Fruit fly (Drosophila melanogaster) whole organism, embryonic: ENCODE data around the gene CheB38b.

ENCODE experiments used
- Atf-2 ChIP-seq: fragments of 200-800 bp; sonication (Bioruptor generic); optimal IDR thresholded peaks from 2 replicates; lab custom pipeline; 2016; ENCODE audit warnings: missing biosample characterization, missing genetic modification characterization
- B-H2 ChIP-seq: fragments of 200-800 bp; sonication (Bioruptor generic); optimal IDR thresholded peaks from 2 replicates; lab custom pipeline; 2018; ENCODE audit warnings: missing biosample characterization, mild to moderate bottlenecking, missing genetic modification characterization
- CG10979 ChIP-seq: fragments of 200-800 bp; sonication (Bioruptor generic); optimal IDR thresholded peaks from 2 replicates; lab custom pipeline; 2018; ENCODE audit warnings: missing biosample characterization, mild to moderate bottlenecking, missing genetic modification characterization, moderate library complexity
- CG13123 ChIP-seq: fragments of 200-800 bp; sonication (Bioruptor generic); optimal IDR thresholded peaks from 2 replicates; lab custom pipeline; 2016; ENCODE audit warnings: missing biosample characterization, missing genetic modification characterization
- CG13296 ChIP-seq: fragments of 200-800 bp; sonication (Bioruptor generic); optimal IDR thresholded peaks from 3 replicates; lab custom pipeline; 2018; ENCODE audit warnings: missing biosample characterization, mild to moderate bottlenecking, missing genetic modification characterization
- CG14860 ChIP-seq: fragments of 200-800 bp; sonication (Bioruptor generic); IDR thresholded peaks from 3 replicates; pipeline ENCODE4 v1.3.6; 2022; ENCODE audit warnings: missing biosample characterization, missing genetic modification characterization; ENCODE audit not compliant: partially characterized antibody
- CG14965 ChIP-seq: fragments of 200-800 bp; sonication (Bioruptor generic); optimal IDR thresholded peaks from 2 replicates; lab custom pipeline; 2016; ENCODE audit warnings: missing biosample characterization, missing genetic modification characterization, borderline replicate concordance
- CG1529 ChIP-seq: fragments of 200-800 bp; sonication (Bioruptor generic); optimal IDR thresholded peaks from 3 replicates; lab custom pipeline; 2018; ENCODE audit warnings: missing biosample characterization, missing genetic modification characterization
- CG15479 ChIP-seq: fragments of 200-800 bp; sonication (Bioruptor generic); optimal IDR thresholded peaks from 3 replicates; lab custom pipeline; 2019; ENCODE audit warnings: missing biosample characterization, mild to moderate bottlenecking, missing genetic modification characterization, moderate library complexity
- CG15696 ChIP-seq: fragments of 200-800 bp; sonication (Bioruptor generic); optimal IDR thresholded peaks from 2 replicates; lab custom pipeline; 2019; ENCODE audit warnings: missing biosample characterization, mild to moderate bottlenecking, missing genetic modification characterization, moderate library complexity
- CG17359 ChIP-seq: fragments of 200-800 bp; sonication (Bioruptor generic); optimal IDR thresholded peaks from 3 replicates; lab custom pipeline; 2018; ENCODE audit warnings: missing biosample characterization, mild to moderate bottlenecking, missing genetic modification characterization, moderate library complexity
- CG17385 ChIP-seq: fragments of 200-800 bp; sonication (Bioruptor generic); optimal IDR thresholded peaks from 3 replicates; lab custom pipeline; 2018; ENCODE audit warnings: missing biosample characterization, mild to moderate bottlenecking, missing genetic modification characterization
- CG17802 ChIP-seq: fragments of 200-800 bp; sonication (Bioruptor generic); optimal IDR thresholded peaks from 2 replicates; lab custom pipeline; 2018; ENCODE audit warnings: missing biosample characterization, mild to moderate bottlenecking, missing genetic modification characterization, moderate library complexity
- CG17829 ChIP-seq: fragments of 200-800 bp; optimal IDR thresholded peaks from 2 replicates; lab custom pipeline; 2019; ENCODE audit warnings: missing biosample characterization, mild to moderate bottlenecking, missing genetic modification characterization, moderate library complexity
- CG17912 ChIP-seq: fragments of 200-800 bp; sonication (Bioruptor generic); optimal IDR thresholded peaks from 2 replicates; lab custom pipeline; 2018; ENCODE audit warnings: missing biosample characterization, mild to moderate bottlenecking, missing genetic modification characterization
- CG30431 ChIP-seq: fragments of 200-800 bp; sonication (Bioruptor generic); optimal IDR thresholded peaks from 2 replicates; lab custom pipeline; 2017; ENCODE audit warnings: missing biosample characterization, missing genetic modification characterization
- CG31441 ChIP-seq: fragments of 200-800 bp; sonication (Bioruptor generic); IDR thresholded peaks from 2 replicates; pipeline ENCODE4 v1.3.6; 2022; ENCODE audit warnings: missing biosample characterization, missing genetic modification characterization
- CG32532 ChIP-seq: fragments of 200-800 bp; sonication (Bioruptor generic); IDR thresholded peaks from 2 replicates; pipeline ENCODE4 v1.3.6; 2022; ENCODE audit warnings: missing biosample characterization, missing genetic modification characterization
- CG4328 ChIP-seq: fragments of 200-800 bp; sonication (Bioruptor generic); optimal IDR thresholded peaks from 3 replicates; lab custom pipeline; 2017; ENCODE audit warnings: missing biosample characterization, missing genetic modification reagents, missing genetic modification characterization
- CG4730 ChIP-seq: fragments of 200-800 bp; sonication (Bioruptor generic); IDR thresholded peaks from 2 replicates; pipeline ENCODE4 v1.3.6; 2022; ENCODE audit warnings: missing biosample characterization, missing genetic modification characterization
- CG5245 ChIP-seq: fragments of 200-800 bp; sonication (Bioruptor generic); optimal IDR thresholded peaks from 3 replicates; lab custom pipeline; 2016; ENCODE audit warnings: missing biosample characterization, missing genetic modification characterization
- CG7372 ChIP-seq: fragments of 200-800 bp; sonication (Bioruptor generic); IDR thresholded peaks from 2 replicates; pipeline ENCODE4 v1.3.6; 2022; ENCODE audit warnings: missing biosample characterization, missing genetic modification characterization
- CG7839 ChIP-seq: fragments of 200-800 bp; sonication (Bioruptor generic); optimal IDR thresholded peaks from 3 replicates; lab custom pipeline; 2018; ENCODE audit warnings: missing biosample characterization, mild to moderate bottlenecking, missing genetic modification characterization, moderate library complexity
- CG7928 ChIP-seq: fragments of 200-800 bp; sonication (Bioruptor generic); optimal IDR thresholded peaks from 2 replicates; lab custom pipeline; 2017; ENCODE audit warnings: missing biosample characterization, mild to moderate bottlenecking, missing genetic modification characterization
- CG8765 ChIP-seq: fragments of 200-800 bp; sonication (Bioruptor generic); IDR thresholded peaks from 2 replicates; pipeline ENCODE4 v1.3.6; 2022; ENCODE audit warnings: missing biosample characterization, missing genetic modification characterization
- CG9727 ChIP-seq: fragments of 200-800 bp; sonication (Bioruptor generic); optimal IDR thresholded peaks from 3 replicates; lab custom pipeline; 2017; ENCODE audit warnings: missing biosample characterization, mild to moderate bottlenecking, missing genetic modification characterization
- CG9932 ChIP-seq: fragments of 200-800 bp; sonication (Bioruptor generic); IDR thresholded peaks from 2 replicates; pipeline ENCODE4 v1.3.6; 2022; ENCODE audit warnings: missing biosample characterization, missing genetic modification characterization
- Camta ChIP-seq: fragments of 200-800 bp; sonication (Bioruptor generic); optimal IDR thresholded peaks from 2 replicates; lab custom pipeline; 2016; ENCODE audit warnings: missing biosample characterization, missing genetic modification characterization
- Dip2 ChIP-seq: fragments of 200-800 bp; sonication (Bioruptor generic); IDR thresholded peaks from 2 replicates; pipeline ENCODE4 v1.3.6; 2022; ENCODE audit warnings: missing biosample characterization, missing genetic modification characterization
- Fer3 ChIP-seq: fragments of 200-800 bp; sonication (Bioruptor generic); optimal IDR thresholded peaks from 2 replicates; lab custom pipeline; 2018; ENCODE audit warnings: missing biosample characterization, mild to moderate bottlenecking, missing genetic modification characterization, moderate library complexity
- Gug ChIP-seq: fragments of 200-800 bp; sonication (Bioruptor generic); IDR thresholded peaks from 4 replicates; pipeline ENCODE4 v1.3.6; 2022; ENCODE audit warnings: missing biosample characterization, missing genetic modification characterization
- HLH3B ChIP-seq: fragments of 200-800 bp; sonication (Bioruptor generic); IDR thresholded peaks from 2 replicates; pipeline ENCODE4 v1.3.6; 2022; ENCODE audit warnings: missing biosample characterization, missing genetic modification characterization
- HLHmδ ChIP-seq: fragments of 200-800 bp; sonication (Bioruptor generic); optimal IDR thresholded peaks from 2 replicates; lab custom pipeline; 2018; ENCODE audit warnings: missing biosample characterization, mild to moderate bottlenecking, missing genetic modification characterization, moderate library complexity
- Hmx ChIP-seq: fragments of 200-800 bp; sonication (Bioruptor generic); optimal IDR thresholded peaks from 2 replicates; lab custom pipeline; 2016; ENCODE audit warnings: missing biosample characterization, missing genetic modification characterization
- Hr78 ChIP-seq, 2 experiments: fragments of 200-800 bp in 1 of 2; fragments of >200 bp in 1 of 2; sonication (Bioruptor generic) in 1 of 2; optimal IDR thresholded peaks; 2 replicates each; lab custom pipeline; 2017 to 2019; ENCODE audit warnings: missing biosample characterization in 2 of 2, missing genetic modification characterization in 2 of 2, mild to moderate bottlenecking in 1 of 2, moderate library complexity in 1 of 2
- Jarid2 ChIP-seq: fragments of 200-800 bp; sonication (Bioruptor generic); optimal IDR thresholded peaks from 3 replicates; lab custom pipeline; 2017; ENCODE audit warnings: mild to moderate bottlenecking, missing biosample characterization, missing genetic modification reagents, missing genetic modification characterization
- NC2α ChIP-seq: fragments of 200-800 bp; sonication (Bioruptor generic); optimal IDR thresholded peaks from 2 replicates; lab custom pipeline; 2016; ENCODE audit warnings: missing biosample characterization, missing genetic modification characterization
- Optix ChIP-seq: fragments of 200-800 bp; sonication (Bioruptor generic); IDR thresholded peaks from 3 replicates; pipeline ENCODE4 v1.3.6; 2022; ENCODE audit warnings: missing biosample characterization, missing genetic modification characterization
- Spps ChIP-seq: fragments of 200-800 bp; sonication (Bioruptor generic); optimal IDR thresholded peaks from 2 replicates; lab custom pipeline; 2018; ENCODE audit warnings: missing biosample characterization, mild to moderate bottlenecking, missing genetic modification characterization
- da ChIP-seq: fragments of 200-800 bp; sonication (Bioruptor generic); optimal IDR thresholded peaks from 2 replicates; lab custom pipeline; 2016; ENCODE audit warnings: missing biosample characterization, missing genetic modification characterization
- dan ChIP-seq: fragments of 200-800 bp; sonication (Bioruptor generic); IDR thresholded peaks from 2 replicates; pipeline ENCODE4 v1.3.6; 2022; ENCODE audit warnings: missing biosample characterization, missing genetic modification characterization
- dm ChIP-seq: fragments of 200-800 bp; sonication (Bioruptor generic); optimal IDR thresholded peaks from 3 replicates; lab custom pipeline; 2016; ENCODE audit warnings: missing biosample characterization, missing genetic modification characterization
- hth ChIP-seq: fragments of >200 bp; optimal IDR thresholded peaks from 2 replicates; lab custom pipeline; 2017; ENCODE audit warnings: inconsistent platforms
- ind ChIP-seq: fragments of 200-800 bp; sonication (Bioruptor generic); optimal IDR thresholded peaks from 3 replicates; lab custom pipeline; 2016; ENCODE audit warnings: missing biosample characterization, missing genetic modification characterization
- lov ChIP-seq, 2 experiments: fragments of 200-800 bp in 1 of 2; fragments of >200 bp in 1 of 2; sonication (Bioruptor generic) in 1 of 2; IDR thresholded peaks in 1 of 2; optimal IDR thresholded peaks in 1 of 2; 2 replicates in 1 of 2; 3 replicates in 1 of 2; pipeline versions ENCODE4 v1.3.6 to Lab custom; 2017 to 2022; ENCODE audit warnings: missing biosample characterization in 1 of 2, missing genetic modification characterization in 1 of 2
- prd ChIP-seq, 3 experiments: fragments of >200 bp in 2 of 3; fragments of 200-800 bp in 1 of 3; sonication (Bioruptor generic) in 1 of 3; optimal IDR thresholded peaks in 2 of 3; IDR thresholded peaks in 1 of 3; 2 replicates in 2 of 3; 3 replicates in 1 of 3; pipeline versions ENCODE4 v1.3.6 to Lab custom; 2017 to 2022; ENCODE audit warnings: missing biosample characterization in 1 of 3, missing genetic modification characterization in 1 of 3
- repo ChIP-seq: fragments of 200-800 bp; sonication (Bioruptor generic); optimal IDR thresholded peaks from 2 replicates; lab custom pipeline; 2016; ENCODE audit warnings: missing biosample characterization, missing genetic modification characterization
- seq ChIP-seq: fragments of 200-800 bp; sonication (Bioruptor generic); IDR thresholded peaks from 2 replicates; pipeline ENCODE4 v1.3.6; 2022; ENCODE audit warnings: missing biosample characterization, missing genetic modification characterization
- sqz ChIP-seq: fragments of 200-800 bp; sonication (Bioruptor generic); optimal IDR thresholded peaks from 3 replicates; lab custom pipeline; 2018; ENCODE audit warnings: missing biosample characterization, mild to moderate bottlenecking, missing genetic modification characterization
- zfh1 ChIP-seq: fragments of 200-800 bp; sonication (Bioruptor generic); IDR thresholded peaks from 3 replicates; pipeline ENCODE4 v1.3.6; 2022; ENCODE audit warnings: missing biosample characterization, missing genetic modification characterization

CheB38b gene

dm6 chr2L:20840462-20841038, 23.5 kb upstream of the CheB38b start, which contains the start of gene CG31676 (continued):
- TF ChIP-seq lov (optimal IDR thresholded peaks at IDR 0.05; lab: Kevin White, UChicago), result no peak
- TF ChIP-seq lov (GFP tag; IDR thresholded peaks at IDR 0.05; lab: Robert Waterston, UW), result no peak
- no peak for TF ChIP-seq Dip2 (GFP tag; lab: Robert Waterston, UW)
- 0 out of 2 replicates have a peak, but pooled peaks have one; percentile 6 for TF ChIP-seq CG31441 (GFP tag; lab: Robert Waterston, UW)
- TF ChIP-seq Fer3, result no peak
- peak; percentile 81; the same call in 1 of the 2 replicates for TF ChIP-seq CG32532 (GFP tag; lab: Robert Waterston, UW)
- TF ChIP-seq Atf-2 (GFP tag; lab: Kevin White, UChicago), result no peak
- TF ChIP-seq CG8765 (GFP tag; lab: Robert Waterston, UW), result no peak
- no peak for TF ChIP-seq CG5245 (GFP tag; lab: Kevin White, UChicago)
- TF ChIP-seq seq (GFP tag; lab: Robert Waterston, UW), result no peak
- no peak for TF ChIP-seq CG17829 (tag; lab: Kevin White, UChicago)
- no peak for TF ChIP-seq hth (lab: Kevin White, UChicago)
- TF ChIP-seq CG17359 (tag; lab: Kevin White, UChicago), result no peak
- TF ChIP-seq zfh1 (GFP tag; lab: Robert Waterston, UW), result no peak
- TF ChIP-seq prd (optimal IDR thresholded peaks at IDR 0.05; lab: Kevin White, UChicago), result no peak
- no peak for TF ChIP-seq prd (GFP tag; IDR thresholded peaks at IDR 0.05; lab: Robert Waterston, UW)
- no peak for TF ChIP-seq CG10979 (tag; lab: Kevin White, UChicago)
- no peak for TF ChIP-seq CG14965
- TF ChIP-seq CG13123 (GFP tag; lab: Kevin White, UChicago), result no peak
- no peak for TF ChIP-seq dan (GFP tag; lab: Robert Waterston, UW)
- TF ChIP-seq CG4730 (GFP tag; lab: Robert Waterston, UW), result no peak
- no peak for TF ChIP-seq CG30431 (GFP tag; lab: Kevin White, UChicago)
- no peak for TF ChIP-seq Spps
- TF ChIP-seq da (GFP tag; lab: Kevin White, UChicago), result no peak
- no peak for TF ChIP-seq Hr78 (GFP tag; optimal IDR thresholded peaks at IDR 0.05; lab: Kevin White, UChicago)
- no peak for TF ChIP-seq CG14860
- TF ChIP-seq CG1529 (GFP tag; lab: Kevin White, UChicago), result no peak
- no peak for TF ChIP-seq sqz (GFP tag; lab: Kevin White, UChicago)
- peak; percentile 1 for TF ChIP-seq HLHmδ
- no peak for TF ChIP-seq CG17802
- TF ChIP-seq Optix (GFP tag; lab: Robert Waterston, UW), result no peak
- TF ChIP-seq CG7928 (GFP tag; lab: Kevin White, UChicago), result no peak
- TF ChIP-seq dm (GFP tag; lab: Kevin White, UChicago), result no peak
- TF ChIP-seq Jarid2 (GFP tag; lab: Kevin White, UChicago), result no peak
- TF ChIP-seq repo, result no peak
- peak; percentile 12 for TF ChIP-seq CG17385
- no peak for TF ChIP-seq CG15479
- TF ChIP-seq CG13296 (GFP tag; lab: Kevin White, UChicago), result peak; percentile 48
- no peak for TF ChIP-seq ind (GFP tag; lab: Kevin White, UChicago)
- TF ChIP-seq HLH3B (GFP tag; lab: Robert Waterston, UW), result no peak
- peak; percentile 73 for TF ChIP-seq B-H2 (GFP tag; lab: Kevin White, UChicago)
- no peak for TF ChIP-seq CG9727 (GFP tag; lab: Kevin White, UChicago)
- TF ChIP-seq NC2α (GFP tag; lab: Kevin White, UChicago), result no peak
- TF ChIP-seq CG4328 (GFP tag; lab: Kevin White, UChicago), result peak; percentile 16
- TF ChIP-seq Gug (GFP tag; lab: Robert Waterston, UW), result no peak
- no peak for TF ChIP-seq CG15696 (tag; lab: Kevin White, UChicago)
- TF ChIP-seq CG17912 (GFP tag; lab: Kevin White, UChicago), result no peak
- TF ChIP-seq CG7372 (GFP tag; lab: Robert Waterston, UW), result no peak
- TF ChIP-seq CG7839 (tag; lab: Kevin White, UChicago), result no peak
- no peak for TF ChIP-seq Camta (GFP tag; lab: Kevin White, UChicago)
- TF ChIP-seq CG9932 (GFP tag; lab: Robert Waterston, UW), result no peak; the same call in 1 of the 2 replicates
- no peak for TF ChIP-seq Hmx (GFP tag; lab: Kevin White, UChicago)
